Worm (Caenorhabditis elegans): ENCODE measurements around the gene mrpl-51.

ce11 chrIV:12029074-12029473, 2.0 kb upstream of the mrpl-51 start, which contains the start of gene tgn-38:
- TF ChIP-seq dpl-1 (GFP tag; optimal IDR thresholded peaks at IDR 0.05) (no peak), jun-1 (tag; optimal IDR thresholded peaks at IDR 0.05) (no peak), lin-1 (GFP tag; IDR thresholded peaks at IDR 0.05) (no peak), ceh-82 (tag; optimal IDR thresholded peaks at IDR 0.05) (no peak), lin-13 (GFP tag; optimal IDR thresholded peaks at IDR 0.05) (no peak), fos-1 (tag; optimal IDR thresholded peaks at IDR 0.05) (no peak), zfp-2 (tag; optimal IDR thresholded peaks at IDR 0.05) (no peak), nhr-77 (tag; optimal IDR thresholded peaks at IDR 0.05) (no peak), zag-1 (tag; optimal IDR thresholded peaks at IDR 0.05) (no peak), zip-2 (tag; optimal IDR thresholded peaks at IDR 0.05) (no peak)

Measured in whole organism, L4 larva.